Worm (Caenorhabditis elegans) whole organism, L4/young adult: ENCODE measurements around the gene cutl-23.

Source experiments
- W03F9.2 ChIP-seq: fragments of 150-350 bp; optimal IDR thresholded peaks from 2 replicates; lab custom pipeline; 2014; ENCODE audit warnings: missing biosample characterization, missing genetic modification characterization
- dao-5 ChIP-seq: sonication (generic microtip); optimal IDR thresholded peaks from 2 replicates; lab custom pipeline; 2016; ENCODE audit warnings: missing genotype, missing genetic modification characterization, moderate library complexity, missing compliant biosample characterization
- him-1 ChIP-seq: sonication (generic microtip); optimal IDR thresholded peaks from 2 replicates; lab custom pipeline; 2016; ENCODE audit warnings: missing genotype, missing genetic modification reagents, missing genetic modification characterization, missing compliant biosample characterization

DNA sequence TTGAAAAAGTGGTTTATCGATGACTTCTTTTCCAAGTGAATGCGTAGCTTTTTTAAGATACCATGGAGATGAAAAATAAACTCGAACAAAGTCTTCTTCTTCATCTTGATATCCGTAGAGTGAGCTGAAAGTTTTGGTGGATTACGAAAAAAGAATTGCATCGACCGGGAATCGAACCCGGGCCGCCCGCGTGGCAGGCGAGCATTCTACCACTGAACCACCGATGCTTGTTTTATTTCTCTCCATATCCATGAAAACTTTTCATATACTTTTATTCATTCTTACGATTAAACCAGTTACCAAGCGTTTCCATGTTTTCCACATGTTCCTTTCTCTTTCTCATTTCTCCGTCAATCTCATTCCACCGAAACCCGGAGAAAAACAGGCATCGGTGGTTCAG, 12.1 kb downstream of the cutl-23 start:
- TF ChIP-seq W03F9.2 (tag; lab: Kevin White, UChicago) (no peak), him-1 (tag; lab: Kevin White, UChicago) (no peak), dao-5 (tag; lab: Kevin White, UChicago) (no peak)
